Worm (Caenorhabditis elegans) whole organism, L3 larva: ENCODE measurements around the gene Y57A10A.2.

Experiments used
- R02D3.7 ChIP-seq: fragments of 150-350 bp; optimal IDR thresholded peaks from 2 replicates; lab custom pipeline; 2014; ENCODE audit warnings: missing biosample characterization, missing genetic modification characterization
- ZK546.5 ChIP-seq: sonication (generic microtip); optimal IDR thresholded peaks from 2 replicates; lab custom pipeline; 2017; ENCODE audit warnings: missing biosample characterization, missing genetic modification characterization
- aly-2 ChIP-seq: fragments of 150-350 bp; optimal IDR thresholded peaks from 2 replicates; lab custom pipeline; 2014; ENCODE audit warnings: missing biosample characterization, missing genetic modification characterization
- ama-1 ChIP-seq: fragments of 150-350 bp; optimal IDR thresholded peaks from 2 replicates; lab custom pipeline; 2018
- ceh-16 ChIP-seq: sonication (generic microtip); optimal IDR thresholded peaks from 2 replicates; lab custom pipeline; 2017; ENCODE audit warnings: missing biosample characterization, missing genetic modification characterization
- ceh-28 ChIP-seq: fragments of 150-350 bp; optimal IDR thresholded peaks from 2 replicates; lab custom pipeline; 2014; ENCODE audit warnings: missing biosample characterization, missing genetic modification reagents, missing genetic modification characterization
- ceh-82 ChIP-seq: fragments of 150-350 bp; optimal IDR thresholded peaks from 2 replicates; lab custom pipeline; 2014; ENCODE audit warnings: missing biosample characterization, missing genetic modification characterization
- daf-12 ChIP-seq: fragments of 150-350 bp; optimal IDR thresholded peaks from 2 replicates; lab custom pipeline; 2014; ENCODE audit warnings: missing biosample characterization, missing genetic modification reagents, missing genetic modification characterization
- egl-27 ChIP-seq: sonication (generic microtip); optimal IDR thresholded peaks from 4 replicates; lab custom pipeline; 2017; ENCODE audit warnings: missing biosample characterization, missing genetic modification reagents, missing genetic modification characterization
- egl-5 ChIP-seq: fragments of 150-350 bp; optimal IDR thresholded peaks from 2 replicates; lab custom pipeline; 2017; ENCODE audit warnings: missing biosample characterization, missing genetic modification reagents, missing genetic modification characterization, inconsistent platforms
- elt-2 ChIP-seq: sonication (generic microtip); optimal IDR thresholded peaks from 2 replicates; lab custom pipeline; 2016; ENCODE audit warnings: missing genetic modification reagents, mild to moderate bottlenecking, missing genetic modification characterization, missing compliant biosample characterization
- fkh-10 ChIP-seq: sonication (generic microtip); optimal IDR thresholded peaks from 2 replicates; lab custom pipeline; 2017; ENCODE audit warnings: missing biosample characterization, missing genetic modification reagents, missing genetic modification characterization
- fkh-2 ChIP-seq: fragments of 150-350 bp; optimal IDR thresholded peaks from 2 replicates; lab custom pipeline; 2014; ENCODE audit warnings: missing biosample characterization, missing genetic modification reagents, missing genetic modification characterization
- fos-1 ChIP-seq: fragments of 150-350 bp; optimal IDR thresholded peaks from 2 replicates; lab custom pipeline; 2014; ENCODE audit warnings: missing biosample characterization, missing genetic modification characterization
- hmg-11 ChIP-seq: sonication (generic microtip); optimal IDR thresholded peaks from 2 replicates; lab custom pipeline; 2016; ENCODE audit warnings: missing genetic modification characterization, missing compliant biosample characterization
- jun-1 ChIP-seq: fragments of 150-350 bp; optimal IDR thresholded peaks from 2 replicates; lab custom pipeline; 2014; ENCODE audit warnings: missing biosample characterization, missing genetic modification reagents, missing genetic modification characterization
- lin-39 ChIP-seq: fragments of 150-350 bp; optimal IDR thresholded peaks from 2 replicates; lab custom pipeline; 2018; ENCODE audit warnings: missing biosample characterization, missing genetic modification reagents, missing genetic modification characterization
- nfya-1 ChIP-seq: sonication (generic microtip); optimal IDR thresholded peaks from 2 replicates; lab custom pipeline; 2017; ENCODE audit warnings: missing genetic modification characterization, mild to moderate bottlenecking, missing compliant biosample characterization, antibody characterized with exemption, moderate library complexity; ENCODE audit not compliant: insufficient read depth
- nhr-11 ChIP-seq: fragments of 150-350 bp; optimal IDR thresholded peaks from 2 replicates; lab custom pipeline; 2014; ENCODE audit warnings: missing biosample characterization, missing genetic modification characterization
- nhr-237 ChIP-seq: fragments of 150-350 bp; optimal IDR thresholded peaks from 2 replicates; lab custom pipeline; 2014; ENCODE audit warnings: missing biosample characterization, missing genetic modification characterization
- nhr-25 ChIP-seq: sonication (generic microtip); optimal IDR thresholded peaks from 2 replicates; lab custom pipeline; 2017; ENCODE audit warnings: missing biosample characterization, missing genetic modification characterization
- nhr-28 ChIP-seq: fragments of 150-350 bp; optimal IDR thresholded peaks from 2 replicates; lab custom pipeline; 2014; ENCODE audit warnings: missing biosample characterization, missing genetic modification characterization
- nhr-76 ChIP-seq: fragments of 150-350 bp; sonication (generic microtip); optimal IDR thresholded peaks from 5 replicates; lab custom pipeline; 2014; ENCODE audit warnings: missing biosample characterization, missing genetic modification characterization
- nhr-77 ChIP-seq: fragments of 150-350 bp; optimal IDR thresholded peaks from 2 replicates; lab custom pipeline; 2014; ENCODE audit warnings: missing biosample characterization, missing genetic modification characterization
- pha-4 ChIP-seq: fragments of 150-350 bp; optimal IDR thresholded peaks from 2 replicates; lab custom pipeline; 2014; ENCODE audit warnings: missing biosample characterization, missing genetic modification reagents, missing genetic modification characterization
- pqm-1 ChIP-seq: fragments of 150-350 bp; optimal IDR thresholded peaks from 2 replicates; lab custom pipeline; 2017; ENCODE audit warnings: missing biosample characterization, missing genetic modification characterization, inconsistent platforms
- sea-2 ChIP-seq: fragments of 150-350 bp; sonication (generic microtip); optimal IDR thresholded peaks from 4 replicates; lab custom pipeline; 2014; ENCODE audit warnings: missing biosample characterization, missing genetic modification reagents, missing genetic modification characterization
- skn-1 ChIP-seq: fragments of 150-350 bp; optimal IDR thresholded peaks from 2 replicates; lab custom pipeline; 2014; ENCODE audit warnings: missing biosample characterization, missing genetic modification characterization
- snpc-4 ChIP-seq: fragments of 150-350 bp; optimal IDR thresholded peaks from 2 replicates; lab custom pipeline; 2014; ENCODE audit warnings: missing biosample characterization, missing genetic modification characterization
- tbx-2 ChIP-seq: sonication (generic microtip); optimal IDR thresholded peaks from 2 replicates; lab custom pipeline; 2016; ENCODE audit warnings: mild to moderate bottlenecking, missing genetic modification characterization, missing compliant biosample characterization
- unc-39 ChIP-seq: sonication (generic microtip); optimal IDR thresholded peaks from 4 replicates; lab custom pipeline; 2017; ENCODE audit warnings: missing biosample characterization, missing genetic modification characterization
- unc-62 ChIP-seq: fragments of 150-350 bp; sonication (generic microtip); optimal IDR thresholded peaks from 4 replicates; lab custom pipeline; 2014; ENCODE audit warnings: missing biosample characterization, missing genetic modification reagents, missing genetic modification characterization
- zag-1 ChIP-seq: fragments of 150-350 bp; optimal IDR thresholded peaks from 2 replicates; lab custom pipeline; 2014; ENCODE audit warnings: missing biosample characterization, missing genetic modification characterization
- ztf-11 ChIP-seq: fragments of 150-350 bp; optimal IDR thresholded peaks from 2 replicates; lab custom pipeline; 2014; ENCODE audit warnings: missing biosample characterization, missing genetic modification characterization

The Y57A10A.2 gene

ce11 chrII:12185710-12186109, 38.3 kb downstream of the Y57A10A.2 start, which contains the start of gene Y57A10A.14:
TSS of gene Y57A10A.14 (plus strand) at chrII:12185937.
- no peak for TF ChIP-seq nhr-237 (tag; lab: Kevin White, UChicago)
- TF ChIP-seq nhr-77 = no peak
- TF ChIP-seq fkh-2 (tag; lab: Kevin White, UChicago) = no peak
- TF ChIP-seq fkh-10 = no peak
- TF ChIP-seq ceh-28 = peak; percentile 8
- no peak for TF ChIP-seq unc-39 (tag; lab: Kevin White, UChicago)
- no peak for TF ChIP-seq ztf-11 (tag; lab: Kevin White, UChicago)
- no peak for TF ChIP-seq nhr-76 (tag; lab: Kevin White, UChicago)
- no peak for TF ChIP-seq ceh-82 (tag; lab: Kevin White, UChicago)
- TF ChIP-seq ceh-16 = no peak
- peak; percentile 98 for TF ChIP-seq elt-2 (tag; lab: Kevin White, UChicago)
- no peak for TF ChIP-seq R02D3.7 (tag; lab: Kevin White, UChicago)
- TF ChIP-seq nfya-1 (tag; lab: Kevin White, UChicago) = peak; percentile 13
- no peak for TF ChIP-seq tbx-2
- no peak for TF ChIP-seq ama-1 (lab: Kevin White, UChicago)
- TF ChIP-seq jun-1 (tag; lab: Kevin White, UChicago) = peak; percentile 44
- peak; percentile 58 for TF ChIP-seq pha-4 (tag; lab: Kevin White, UChicago)
- TF ChIP-seq zag-1 (tag; lab: Kevin White, UChicago) = no peak
- no peak for TF ChIP-seq sea-2
- TF ChIP-seq pqm-1 (tag; lab: Kevin White, UChicago) = peak; percentile 94
- no peak for TF ChIP-seq nhr-11 (tag; lab: Kevin White, UChicago)
- TF ChIP-seq egl-5 = no peak
- TF ChIP-seq daf-12 (tag; lab: Kevin White, UChicago) = no peak
- TF ChIP-seq skn-1 = peak; percentile 92
- TF ChIP-seq lin-39 (tag; lab: Kevin White, UChicago) = no peak
- TF ChIP-seq nhr-25 (tag; lab: Kevin White, UChicago) = no peak
- peak; percentile 24 for TF ChIP-seq egl-27
- TF ChIP-seq nhr-28 (tag; lab: Kevin White, UChicago) = no peak
- TF ChIP-seq fos-1 (tag; lab: Kevin White, UChicago) = no peak
- TF ChIP-seq snpc-4 (tag; lab: Kevin White, UChicago) = no peak

- peak; percentile 24 for TF ChIP-seq pqm-1 (tag; lab: Kevin White, UChicago)
- TF ChIP-seq aly-2 (tag; lab: Kevin White, UChicago) = no peak
- no peak for TF ChIP-seq ama-1 (lab: Kevin White, UChicago)
- peak; percentile 68 for TF ChIP-seq elt-2 (tag; lab: Kevin White, UChicago)
- TF ChIP-seq nhr-76 (tag; lab: Kevin White, UChicago) = peak; percentile 71
- no peak for TF ChIP-seq sea-2
Measured at ce11 chrII:12186726-12187125, 39.3 kb downstream of the Y57A10A.2 start.

ce11 chrII:12189193-12189592, 41.8 kb downstream of the Y57A10A.2 start:
- peak; percentile 64 for TF ChIP-seq R02D3.7 (tag; lab: Kevin White, UChicago)
- TF ChIP-seq nhr-11 (tag; lab: Kevin White, UChicago) = no peak
- TF ChIP-seq pqm-1 (tag; lab: Kevin White, UChicago) = peak; percentile 8

- TF ChIP-seq unc-62 (GFP tag; lab: Kevin White, UChicago) (no peak), ZK546.5 (tag; lab: Kevin White, UChicago) (no peak), ceh-28 (peak; percentile 62), jun-1 (tag; lab: Kevin White, UChicago) (no peak), hmg-11 (no peak), fkh-2 (tag; lab: Kevin White, UChicago) (no peak), R02D3.7 (tag; lab: Kevin White, UChicago) (no peak), nhr-237 (tag; lab: Kevin White, UChicago) (no peak)
Measured at ce11 chrII:12199209-12199608, 51.8 kb downstream of the Y57A10A.2 start.
